Worm (Caenorhabditis elegans): ENCODE data around the gene bir-1.
A peak's percentile ranks its signal among the peaks of the same experiment; 100 is the strongest.

Gene bir-1

DNA sequence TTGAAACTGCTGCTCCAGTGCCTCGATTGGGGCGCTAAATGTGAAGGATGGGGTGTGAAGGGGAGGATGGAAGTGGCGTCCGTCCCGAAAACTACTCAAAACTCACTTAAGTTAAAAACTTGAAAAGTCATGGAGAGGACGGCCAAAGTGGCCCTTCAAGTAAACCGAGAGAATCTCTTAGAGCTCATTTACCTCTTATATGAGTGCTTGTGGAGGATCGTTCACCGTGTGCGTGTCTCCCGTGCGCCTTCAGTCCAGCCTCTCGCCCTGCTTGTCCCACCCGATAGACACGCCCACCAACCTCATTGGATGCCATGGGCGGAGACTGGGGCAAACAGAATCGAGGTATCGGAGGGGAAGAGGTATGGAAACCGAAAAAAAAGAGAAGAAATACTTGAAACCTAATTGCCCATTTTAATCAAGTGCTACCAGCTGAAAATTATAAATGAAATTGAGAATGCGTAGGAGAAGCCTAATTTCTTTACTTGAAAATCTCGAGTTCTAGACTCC is 20.7 kb downstream of the bir-1 start, which contains the start of gene ceh-27:
Gene ceh-27, minus strand, starts transcription at position 228 of the 510 bp plus-strand sequence.
- TF ChIP-seq tbx-37 (GFP tag; conservative IDR thresholded peaks at IDR 0.05) (no peak), tra-4 (tag; optimal IDR thresholded peaks at IDR 0.05) (no peak), ceh-36 (tag; optimal IDR thresholded peaks at IDR 0.05) (no peak), F13C5.2 (tag; optimal IDR thresholded peaks at IDR 0.05) (no peak), ceh-13 (GFP tag; optimal IDR thresholded peaks at IDR 0.05) (no peak), aly-1 (tag; optimal IDR thresholded peaks at IDR 0.05) (no peak), ets-7 (tag; optimal IDR thresholded peaks at IDR 0.05) (no peak), flt-1 (GFP tag; IDR thresholded peaks at IDR 0.05) (no peak), pes-1 (GFP tag; IDR thresholded peaks at IDR 0.05) (no peak), hnd-1 (tag; optimal IDR thresholded peaks at IDR 0.05) (no peak), scrt-1 (GFP tag; IDR thresholded peaks at IDR 0.05) (no peak), hmg-4 (GFP tag; optimal IDR thresholded peaks at IDR 0.05) (no peak), B0310.2 (tag; optimal IDR thresholded peaks at IDR 0.05) (no peak), ama-1 (optimal IDR thresholded peaks at IDR 0.05) (no peak)

DNA sequence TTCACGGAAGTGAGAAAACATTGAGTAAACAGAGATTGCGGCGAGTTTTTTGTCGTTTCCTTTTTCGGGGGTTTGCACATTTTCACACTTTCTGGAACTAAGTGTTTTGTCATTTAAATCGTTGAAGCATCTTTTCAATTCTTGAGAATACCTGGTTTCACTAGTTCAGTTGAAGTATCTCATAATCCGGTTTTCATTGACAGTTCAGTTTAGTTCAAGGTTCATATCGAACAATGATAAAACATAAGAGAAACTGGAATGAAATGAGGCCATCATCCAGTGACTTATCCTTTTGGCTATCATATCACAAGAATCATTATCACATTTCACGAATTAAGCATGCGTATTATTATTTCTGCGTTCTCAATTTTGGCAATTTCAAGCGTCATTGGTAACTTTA is 22.9 kb downstream of the bir-1 start, which contains the start of gene F46F3.3:
Gene F46F3.3, plus strand, starts transcription at position 301 of the 400 bp plus-strand sequence.
- no peak for TF ChIP-seq pes-1 (GFP tag; IDR thresholded peaks at IDR 0.05)
- no peak for TF ChIP-seq hnd-1 (tag; optimal IDR thresholded peaks at IDR 0.05)
- TF ChIP-seq F13C5.2 (tag; optimal IDR thresholded peaks at IDR 0.05): no peak
- no peak for TF ChIP-seq scrt-1 (GFP tag; IDR thresholded peaks at IDR 0.05)
- no peak for TF ChIP-seq aly-1 (tag; optimal IDR thresholded peaks at IDR 0.05)
- no peak for TF ChIP-seq ama-1 (optimal IDR thresholded peaks at IDR 0.05)
- no peak for TF ChIP-seq ets-7 (tag; optimal IDR thresholded peaks at IDR 0.05)
- TF ChIP-seq hmbx-1 (tag; optimal IDR thresholded peaks at IDR 0.05): no peak
- no peak for TF ChIP-seq sea-1 (GFP tag; conservative IDR thresholded peaks at IDR 0.05)
- TF ChIP-seq ceh-36 (tag; optimal IDR thresholded peaks at IDR 0.05): no peak
- TF ChIP-seq tbx-37 (GFP tag; conservative IDR thresholded peaks at IDR 0.05): no peak
- TF ChIP-seq ceh-13 (GFP tag; optimal IDR thresholded peaks at IDR 0.05): no peak
- TF ChIP-seq hmg-4 (GFP tag; optimal IDR thresholded peaks at IDR 0.05): no peak

DNA sequence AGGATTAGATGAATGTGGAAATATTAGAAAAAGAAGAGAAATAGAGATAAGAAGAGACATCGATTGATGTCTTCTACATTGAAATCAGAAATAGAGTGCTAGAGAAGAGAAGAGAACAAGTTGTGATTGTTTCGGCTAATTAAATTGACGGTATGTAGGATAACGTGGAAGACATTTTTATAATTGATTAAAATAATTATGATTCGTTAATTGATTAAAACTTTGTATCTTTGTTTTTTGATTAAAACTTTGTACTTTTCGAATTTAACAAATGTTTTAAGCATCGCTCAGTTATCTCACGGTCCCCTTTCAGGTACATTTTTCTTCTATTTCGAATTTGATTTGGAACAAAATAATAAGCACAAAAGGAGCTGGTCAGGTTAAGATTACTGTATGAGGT is 28.2 kb downstream of the bir-1 start, which contains the start of gene lgc-44:
Gene lgc-44, minus strand, starts transcription at position 101 of the 400 bp plus-strand sequence.
- TF ChIP-seq ama-1 (optimal IDR thresholded peaks at IDR 0.05) (no peak), F13C5.2 (tag; optimal IDR thresholded peaks at IDR 0.05) (no peak)

- TF ChIP-seq scrt-1 (GFP tag; IDR thresholded peaks at IDR 0.05) (no peak), ceh-13 (GFP tag; optimal IDR thresholded peaks at IDR 0.05) (no peak), hmg-4 (GFP tag; optimal IDR thresholded peaks at IDR 0.05) (peak; percentile 30), hmbx-1 (tag; optimal IDR thresholded peaks at IDR 0.05) (no peak), tbx-11 (GFP tag; IDR thresholded peaks at IDR 0.05) (no peak), hnd-1 (tag; optimal IDR thresholded peaks at IDR 0.05) (no peak), B0310.2 (tag; optimal IDR thresholded peaks at IDR 0.05) (no peak)
These were observed 29.6 kb downstream of the bir-1 start for ce11 chrV:11673746-11674365.

DNA sequence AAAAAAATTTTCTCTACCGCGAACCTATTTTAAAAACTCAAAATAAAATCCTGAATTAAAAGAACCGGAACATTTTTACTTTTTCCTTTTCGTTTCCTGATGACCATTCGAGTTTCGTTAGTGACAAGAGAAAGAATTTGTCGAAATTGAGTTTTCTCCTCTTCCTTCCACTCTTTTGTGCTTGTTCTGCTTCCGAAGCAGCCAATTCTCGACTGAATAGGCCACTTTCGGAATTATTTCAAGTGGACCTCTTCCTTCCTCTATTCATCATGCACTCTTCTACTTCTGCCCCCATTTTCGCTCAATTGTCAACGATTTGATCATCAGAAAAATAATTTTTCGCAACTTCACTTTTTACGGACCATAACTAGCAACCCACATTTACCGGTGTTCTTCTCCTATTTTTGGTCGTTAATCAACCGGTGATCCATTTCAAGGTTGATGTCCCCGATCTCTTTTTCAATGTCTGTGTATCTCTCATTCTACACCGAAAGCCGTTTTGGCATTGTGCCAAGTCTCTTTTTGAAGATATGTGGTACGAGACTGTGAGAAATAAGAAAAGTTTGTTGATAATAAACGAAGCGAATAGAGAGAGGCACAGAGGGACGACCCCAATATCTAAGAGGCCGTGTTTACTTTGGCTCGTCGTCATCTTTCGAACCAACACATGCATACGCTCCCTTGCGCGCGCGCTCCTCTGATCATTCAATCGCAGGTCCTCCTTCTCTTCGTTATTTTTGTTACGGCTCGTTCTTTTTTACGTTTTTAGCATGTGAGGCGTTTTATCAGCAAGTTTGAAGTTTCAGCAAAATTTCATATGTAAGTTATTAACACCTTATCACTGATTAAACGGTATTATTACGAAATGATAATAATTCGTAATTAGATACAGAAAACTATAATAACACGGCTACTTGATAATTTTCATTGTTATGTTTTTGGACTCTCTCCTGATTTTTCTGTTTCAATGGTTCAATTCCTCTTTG is 30.6 kb downstream of the bir-1 start:
- TF ChIP-seq hnd-1 (tag; optimal IDR thresholded peaks at IDR 0.05) (no peak), pes-1 (GFP tag; IDR thresholded peaks at IDR 0.05) (no peak), ceh-36 (tag; optimal IDR thresholded peaks at IDR 0.05) (no peak), aly-1 (tag; optimal IDR thresholded peaks at IDR 0.05) (no peak), hmg-4 (GFP tag; optimal IDR thresholded peaks at IDR 0.05) (no peak), scrt-1 (GFP tag; IDR thresholded peaks at IDR 0.05) (no peak), tbx-37 (GFP tag; conservative IDR thresholded peaks at IDR 0.05) (no peak), ceh-13 (GFP tag; optimal IDR thresholded peaks at IDR 0.05) (no peak), ets-7 (tag; optimal IDR thresholded peaks at IDR 0.05) (no peak), ama-1 (optimal IDR thresholded peaks at IDR 0.05) (no peak), tbx-11 (GFP tag; IDR thresholded peaks at IDR 0.05) (no peak), flt-1 (GFP tag; IDR thresholded peaks at IDR 0.05) (no peak), sea-1 (GFP tag; conservative IDR thresholded peaks at IDR 0.05) (no peak), B0310.2 (tag; optimal IDR thresholded peaks at IDR 0.05) (no peak), hmbx-1 (tag; optimal IDR thresholded peaks at IDR 0.05) (no peak), tra-4 (tag; optimal IDR thresholded peaks at IDR 0.05) (no peak), F13C5.2 (tag; optimal IDR thresholded peaks at IDR 0.05) (no peak)

- no peak for TF ChIP-seq hmg-4 (GFP tag; optimal IDR thresholded peaks at IDR 0.05)
- TF ChIP-seq tbx-37 (GFP tag; conservative IDR thresholded peaks at IDR 0.05): no peak
These were observed 31.4 kb downstream of the bir-1 start, which contains the start of gene ape-1 for ce11 chrV:11675638-11676037. ape-1 (plus strand) TSS chrV:11675938.

DNA sequence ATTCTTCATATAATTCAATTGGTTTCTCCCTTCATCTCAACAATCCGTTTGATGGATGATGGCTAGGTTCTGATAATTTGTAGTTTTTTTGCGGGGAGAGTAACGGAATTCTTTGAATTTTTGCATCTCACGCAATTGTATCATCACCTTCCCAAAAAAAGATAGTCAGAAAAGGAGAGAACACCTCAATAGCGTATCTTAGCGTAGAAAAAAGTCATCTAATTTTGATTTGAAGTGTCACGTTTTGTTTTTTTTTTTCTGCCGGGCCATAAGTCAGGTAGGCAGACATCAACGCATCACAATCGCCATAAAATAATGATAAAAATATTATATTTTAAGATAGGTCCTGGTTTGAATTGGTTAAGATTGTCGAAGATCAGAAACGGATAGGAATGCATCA is 32.2 kb downstream of the bir-1 start:
- no peak for TF ChIP-seq pes-1 (GFP tag; IDR thresholded peaks at IDR 0.05)

ce11 chrV:11677030-11677429 is 32.8 kb downstream of the bir-1 start:
- TF ChIP-seq B0310.2 (tag; optimal IDR thresholded peaks at IDR 0.05) (no peak), hnd-1 (tag; optimal IDR thresholded peaks at IDR 0.05) (no peak), aly-1 (tag; optimal IDR thresholded peaks at IDR 0.05) (no peak), tra-4 (tag; optimal IDR thresholded peaks at IDR 0.05) (no peak), ets-7 (tag; optimal IDR thresholded peaks at IDR 0.05) (no peak), pes-1 (GFP tag; IDR thresholded peaks at IDR 0.05) (no peak), sea-1 (GFP tag; conservative IDR thresholded peaks at IDR 0.05) (no peak), scrt-1 (GFP tag; IDR thresholded peaks at IDR 0.05) (no peak), ceh-36 (tag; optimal IDR thresholded peaks at IDR 0.05) (no peak), F13C5.2 (tag; optimal IDR thresholded peaks at IDR 0.05) (no peak), hmbx-1 (tag; optimal IDR thresholded peaks at IDR 0.05) (no peak), flt-1 (GFP tag; IDR thresholded peaks at IDR 0.05) (no peak), hmg-4 (GFP tag; optimal IDR thresholded peaks at IDR 0.05) (no peak), ceh-13 (GFP tag; optimal IDR thresholded peaks at IDR 0.05) (no peak), tbx-11 (GFP tag; IDR thresholded peaks at IDR 0.05) (no peak), ama-1 (optimal IDR thresholded peaks at IDR 0.05) (no peak), tbx-37 (GFP tag; conservative IDR thresholded peaks at IDR 0.05) (no peak)
